Worm (Caenorhabditis elegans) whole organism, young adult: ENCODE results near the gene zfp-3.

Experiments used
- B0035.1 ChIP-seq: sonication (generic microtip); optimal IDR thresholded peaks from 2 replicates; lab custom pipeline; 2016; ENCODE audit warnings: missing genetic modification characterization, mild to moderate bottlenecking, missing compliant biosample characterization, missing genotype, missing genetic modification reagents
- C06A6.2 ChIP-seq: fragments of 200-800 bp; sonication (Bioruptor generic); conservative IDR thresholded peaks from 2 replicates; pipeline ENCODE4 v1.3.6; 2022; ENCODE audit warnings: missing genetic modification characterization, missing compliant biosample characterization
- F22D6.2 ChIP-seq: sonication (generic microtip); optimal IDR thresholded peaks from 2 replicates; lab custom pipeline; 2016; ENCODE audit warnings: mild to moderate bottlenecking, missing genetic modification characterization, missing compliant biosample characterization
- F33H1.4 ChIP-seq: fragments of 200-800 bp; sonication (Bioruptor generic); IDR thresholded peaks from 2 replicates; pipeline ENCODE4 v1.3.6; 2022; ENCODE audit warnings: missing genetic modification reagents, missing genetic modification characterization, missing compliant biosample characterization
- F37B4.10 ChIP-seq: fragments of 200-800 bp; sonication (Bioruptor generic); IDR thresholded peaks from 2 replicates; pipeline ENCODE4 v1.3.6; 2022; ENCODE audit warnings: missing genetic modification characterization, missing compliant biosample characterization
- F39B2.1 ChIP-seq: fragments of 200-800 bp; sonication (Bioruptor generic); IDR thresholded peaks from 2 replicates; pipeline ENCODE4 v1.3.6; 2022; ENCODE audit warnings: missing genetic modification reagents, missing genetic modification characterization, missing compliant biosample characterization
- F52B5.7 ChIP-seq: sonication (generic microtip); optimal IDR thresholded peaks from 2 replicates; lab custom pipeline; 2016; ENCODE audit warnings: mild to moderate bottlenecking, missing genetic modification characterization, missing compliant biosample characterization
- K11D2.4 ChIP-seq: fragments of 200-800 bp; sonication (Bioruptor generic); IDR thresholded peaks from 2 replicates; pipeline ENCODE4 v1.3.6; 2022; ENCODE audit warnings: missing genetic modification reagents, missing genetic modification characterization, missing compliant biosample characterization
- K12H6.12 ChIP-seq: fragments of 200-800 bp; sonication (Bioruptor generic); optimal IDR thresholded peaks from 2 replicates; lab custom pipeline; 2018; ENCODE audit warnings: mild to moderate bottlenecking, missing genetic modification characterization, missing compliant biosample characterization
- ama-1 ChIP-seq, 3 experiments: fragments of 150-350 bp in 1 of 3; sonication (generic microtip) in 2 of 3; optimal IDR thresholded peaks; 2 replicates each; lab custom pipeline; 2014 to 2018; ENCODE audit warnings: missing biosample characterization in 2 of 3, missing genetic modification characterization in 2 of 3, missing genetic modification reagents in 2 of 3
- aptf-2 ChIP-seq: fragments of 200-800 bp; sonication (Bioruptor generic); conservative IDR thresholded peaks from 2 replicates; pipeline ENCODE4 v1.3.6; 2022; ENCODE audit warnings: missing genetic modification reagents, missing genetic modification characterization, missing compliant biosample characterization
- atf-7 ChIP-seq: sonication (generic microtip); optimal IDR thresholded peaks from 2 replicates; lab custom pipeline; 2017; ENCODE audit warnings: mild to moderate bottlenecking, missing genetic modification characterization, missing compliant biosample characterization
- attf-6 ChIP-seq: fragments of 200-800 bp; sonication (Bioruptor generic); IDR thresholded peaks from 2 replicates; pipeline ENCODE4 v1.3.6; 2022; ENCODE audit warnings: missing genetic modification reagents, missing genetic modification characterization, missing compliant biosample characterization
- cebp-1 ChIP-seq, 2 experiments: fragments of 200-800 bp in 1 of 2; sonication (Bioruptor generic) in 1 of 2; sonication (generic microtip) in 1 of 2; IDR thresholded peaks in 1 of 2; optimal IDR thresholded peaks in 1 of 2; 2 replicates each; pipeline versions ENCODE4 v1.3.6 to Lab custom; 2017 to 2022; ENCODE audit warnings: missing compliant biosample characterization in 2 of 2, missing genetic modification characterization in 2 of 2, mild to moderate bottlenecking in 1 of 2, missing genetic modification reagents in 1 of 2, moderate library complexity in 1 of 2
- ceh-58 ChIP-seq: fragments of 200-800 bp; sonication (Bioruptor generic); IDR thresholded peaks from 2 replicates; pipeline ENCODE4 v1.3.6; 2022; ENCODE audit warnings: missing genetic modification characterization, missing compliant biosample characterization
- ceh-91 ChIP-seq: fragments of 200-800 bp; sonication (Bioruptor generic); IDR thresholded peaks from 2 replicates; pipeline ENCODE4 v1.3.6; 2022; ENCODE audit warnings: missing genetic modification reagents, missing genetic modification characterization, missing compliant biosample characterization
- dpff-1 ChIP-seq: sonication (generic microtip); optimal IDR thresholded peaks from 2 replicates; lab custom pipeline; 2017; ENCODE audit warnings: mild to moderate bottlenecking, missing genetic modification characterization, missing compliant biosample characterization
- efl-1 ChIP-seq: fragments of 150-350 bp; optimal IDR thresholded peaks from 2 replicates; lab custom pipeline; 2014; ENCODE audit warnings: missing biosample characterization, missing genetic modification reagents, missing genetic modification characterization
- egl-18 ChIP-seq: fragments of 200-800 bp; sonication (Bioruptor generic); IDR thresholded peaks from 2 replicates; pipeline ENCODE4 v1.3.6; 2022; ENCODE audit warnings: missing genetic modification reagents, missing genetic modification characterization, missing compliant biosample characterization
- egrh-3 ChIP-seq: fragments of 200-800 bp; sonication (Bioruptor generic); IDR thresholded peaks from 2 replicates; pipeline ENCODE4 v1.3.6; 2022; ENCODE audit warnings: missing genetic modification reagents, missing genetic modification characterization, missing compliant biosample characterization
- hlh-12 ChIP-seq: sonication (generic microtip); optimal IDR thresholded peaks from 2 replicates; lab custom pipeline; 2016; ENCODE audit warnings: missing genetic modification characterization, missing compliant biosample characterization
- hmg-1.2 ChIP-seq: fragments of 200-800 bp; sonication (Bioruptor generic); IDR thresholded peaks from 2 replicates; pipeline ENCODE4 v1.3.6; 2022; ENCODE audit warnings: missing genetic modification reagents, missing genetic modification characterization, missing compliant biosample characterization
- hmg-20 ChIP-seq: fragments of 200-800 bp; sonication (Bioruptor generic); IDR thresholded peaks from 2 replicates; pipeline ENCODE4 v1.3.6; 2022; ENCODE audit warnings: missing genetic modification reagents, missing genetic modification characterization, missing compliant biosample characterization
- hrde-1 ChIP-seq: sonication (generic microtip); optimal IDR thresholded peaks from 2 replicates; lab custom pipeline; 2016; ENCODE audit warnings: missing genetic modification characterization, mild to moderate bottlenecking, missing compliant biosample characterization, moderate library complexity, missing genotype, missing genetic modification reagents, borderline replicate concordance
- lin-35 ChIP-seq, 3 experiments: fragments of 150-350 bp in 2 of 3; sonication (generic microtip) in 1 of 3; optimal IDR thresholded peaks; 2 replicates each; lab custom pipeline; 2014 to 2018; ENCODE audit warnings: missing biosample characterization in 3 of 3, missing genetic modification characterization in 3 of 3, missing genetic modification reagents in 3 of 3
- lin-54 ChIP-seq: fragments of 200-800 bp; sonication (Bioruptor generic); optimal IDR thresholded peaks from 2 replicates; lab custom pipeline; 2018; ENCODE audit warnings: mild to moderate bottlenecking, missing genetic modification characterization, missing compliant biosample characterization
- lsl-1 ChIP-seq: fragments of 200-800 bp; sonication (Bioruptor generic); optimal IDR thresholded peaks from 2 replicates; lab custom pipeline; 2018; ENCODE audit warnings: mild to moderate bottlenecking, missing genetic modification characterization, moderate library complexity, missing compliant biosample characterization
- madf-3 ChIP-seq: fragments of 200-800 bp; sonication (Bioruptor generic); IDR thresholded peaks from 2 replicates; pipeline ENCODE4 v1.3.6; 2022; ENCODE audit warnings: missing genetic modification reagents, missing genetic modification characterization, missing compliant biosample characterization
- nfya-2 ChIP-seq: fragments of 200-800 bp; sonication (Bioruptor generic); IDR thresholded peaks from 2 replicates; pipeline ENCODE4 v1.3.6; 2022; ENCODE audit warnings: missing genetic modification reagents, missing genetic modification characterization, missing compliant biosample characterization
- nhr-120 ChIP-seq: fragments of 200-800 bp; sonication (Bioruptor generic); IDR thresholded peaks from 2 replicates; pipeline ENCODE4 v1.3.6; 2022; ENCODE audit warnings: missing genetic modification characterization, missing compliant biosample characterization
- nhr-179 ChIP-seq: sonication (generic microtip); optimal IDR thresholded peaks from 2 replicates; lab custom pipeline; 2016; ENCODE audit warnings: mild to moderate bottlenecking, missing genetic modification characterization, missing compliant biosample characterization
- nhr-90 ChIP-seq: sonication (generic microtip); optimal IDR thresholded peaks from 2 replicates; lab custom pipeline; 2016; ENCODE audit warnings: missing genotype, mild to moderate bottlenecking, missing genetic modification characterization, missing compliant biosample characterization
- pha-4 ChIP-seq: fragments of 150-350 bp; sonication (generic microtip); optimal IDR thresholded peaks from 2 replicates; lab custom pipeline; 2014; ENCODE audit warnings: missing biosample characterization, missing genetic modification reagents, missing genetic modification characterization
- rec-8 ChIP-seq, 2 experiments: sonication (generic microtip); optimal IDR thresholded peaks; 2 replicates each; lab custom pipeline; 2016; ENCODE audit warnings: mild to moderate bottlenecking in 2 of 2, missing genetic modification characterization in 2 of 2, missing genetic modification reagents in 2 of 2, missing genotype in 2 of 2, missing biosample characterization in 1 of 2, missing compliant biosample characterization in 1 of 2, moderate library complexity in 1 of 2
- repo-1 ChIP-seq: sonication (generic microtip); optimal IDR thresholded peaks from 2 replicates; lab custom pipeline; 2017; ENCODE audit warnings: mild to moderate bottlenecking, missing genetic modification characterization, missing compliant biosample characterization
- rpc-1 ChIP-seq, 2 experiments: fragments of 150-350 bp in 1 of 2; sonication (generic microtip) in 1 of 2; optimal IDR thresholded peaks; 2 replicates each; lab custom pipeline; 2014 to 2018; ENCODE audit warnings: missing biosample characterization in 1 of 2, missing genetic modification characterization in 1 of 2, missing genetic modification reagents in 1 of 2, missing genotype in 1 of 2
- sdz-38 ChIP-seq: sonication (generic microtip); optimal IDR thresholded peaks from 2 replicates; lab custom pipeline; 2016; ENCODE audit warnings: missing genotype, missing genetic modification characterization, missing compliant biosample characterization
- sea-2 ChIP-seq: fragments of 200-800 bp; sonication (Bioruptor generic); IDR thresholded peaks from 2 replicates; pipeline ENCODE4 v1.3.6; 2022; ENCODE audit warnings: missing genetic modification characterization, missing compliant biosample characterization
- snpc-1.3 ChIP-seq: sonication (generic microtip); optimal IDR thresholded peaks from 2 replicates; lab custom pipeline; 2017; ENCODE audit warnings: missing genetic modification characterization, mild to moderate bottlenecking, missing compliant biosample characterization, antibody characterized with exemption, moderate library complexity, missing genotype, missing genetic modification reagents; ENCODE audit not compliant: insufficient read depth
- snpc-3.4 ChIP-seq: sonication (generic microtip); optimal IDR thresholded peaks from 2 replicates; lab custom pipeline; 2017; ENCODE audit warnings: missing genetic modification characterization, mild to moderate bottlenecking, missing compliant biosample characterization, antibody characterized with exemption, moderate library complexity, missing genotype, missing genetic modification reagents
- tbp1 ChIP-seq: fragments of 200-800 bp; sonication (Bioruptor generic); optimal IDR thresholded peaks from 2 replicates; lab custom pipeline; 2018; ENCODE audit warnings: mild to moderate bottlenecking, missing genetic modification characterization, missing compliant biosample characterization
- unc-130 ChIP-seq: sonication (generic microtip); optimal IDR thresholded peaks from 2 replicates; lab custom pipeline; 2016; ENCODE audit warnings: missing genetic modification reagents, missing genetic modification characterization, missing compliant biosample characterization
- zfh-2 ChIP-seq: fragments of 200-800 bp; sonication (Bioruptor generic); conservative IDR thresholded peaks from 2 replicates; pipeline ENCODE4 v1.3.6; 2022; ENCODE audit warnings: missing genetic modification reagents, missing genetic modification characterization, missing compliant biosample characterization
- zim-3 ChIP-seq: sonication (generic microtip); optimal IDR thresholded peaks from 2 replicates; lab custom pipeline; 2017; ENCODE audit warnings: mild to moderate bottlenecking, missing genetic modification characterization, moderate library complexity, missing compliant biosample characterization
- ztf-22 ChIP-seq: fragments of 200-800 bp; sonication (Bioruptor generic); optimal IDR thresholded peaks from 2 replicates; lab custom pipeline; 2018; ENCODE audit warnings: mild to moderate bottlenecking, missing genetic modification characterization, moderate library complexity, missing compliant biosample characterization
- ztf-25 ChIP-seq: fragments of 200-800 bp; sonication (Bioruptor generic); IDR thresholded peaks from 2 replicates; pipeline ENCODE4 v1.3.6; 2022; ENCODE audit warnings: missing genetic modification reagents, missing genetic modification characterization, missing compliant biosample characterization
- ztf-28 ChIP-seq: fragments of 200-800 bp; sonication (Bioruptor generic); IDR thresholded peaks from 2 replicates; pipeline ENCODE4 v1.3.6; 2022; ENCODE audit warnings: missing genetic modification reagents, missing genetic modification characterization, missing compliant biosample characterization

Gene zfp-3

DNA sequence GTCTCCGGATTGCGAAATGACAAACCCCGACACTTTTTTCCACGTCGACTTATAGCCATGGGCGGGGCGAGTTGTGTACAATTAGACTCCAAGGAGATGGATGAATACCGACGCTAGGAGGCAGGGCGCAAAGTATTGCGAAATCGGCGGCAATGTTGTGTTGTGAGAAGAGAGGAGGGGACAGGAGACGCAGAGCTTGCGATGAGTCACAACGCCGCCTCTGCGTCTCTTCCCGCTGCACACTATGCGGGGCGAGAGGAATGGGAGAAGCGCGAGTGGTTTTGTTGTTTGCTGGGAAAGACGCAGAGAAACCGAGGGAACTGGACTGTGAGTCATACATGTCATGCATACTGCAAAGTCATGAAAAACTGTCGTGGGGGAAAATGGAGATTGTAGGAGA is 7.9 kb upstream of the zfp-3 start (continued):
- no peak for TF ChIP-seq aptf-2
- peak; percentile 87 for TF ChIP-seq K11D2.4 (GFP tag; lab: Robert Waterston, UW)
- no peak for TF ChIP-seq sdz-38 (tag; lab: Kevin White, UChicago)
- no peak for TF ChIP-seq ama-1 (optimal IDR thresholded peaks at IDR 0.05; lab: Kevin White, UChicago)
- no peak for TF ChIP-seq ama-1 (GFP tag; optimal IDR thresholded peaks at IDR 0.05; lab: Kevin White, UChicago)
- TF ChIP-seq attf-6 (GFP tag; lab: Robert Waterston, UW): no peak
- TF ChIP-seq ztf-22 (GFP tag; lab: Kevin White, UChicago): peak; percentile 72
- TF ChIP-seq egrh-3 (GFP tag; lab: Robert Waterston, UW): peak; percentile 77
- no peak for TF ChIP-seq zim-3
- no peak for TF ChIP-seq nhr-120
- no peak for TF ChIP-seq ztf-25 (GFP tag; lab: Robert Waterston, UW)
- TF ChIP-seq snpc-3.4: no peak
- TF ChIP-seq nhr-90 (tag; lab: Kevin White, UChicago): peak; percentile 83
- TF ChIP-seq C06A6.2 (GFP tag; lab: Robert Waterston, UW): peak; percentile 81
- no peak for TF ChIP-seq hrde-1
- TF ChIP-seq pha-4: peak; percentile 55
- no peak for TF ChIP-seq efl-1 (GFP tag; lab: Kevin White, UChicago)
- peak; percentile 60 for TF ChIP-seq tbp1 (GFP tag; lab: Kevin White, UChicago)
- no peak for TF ChIP-seq unc-130 (GFP tag; lab: Kevin White, UChicago)
- TF ChIP-seq lin-35 (GFP tag; optimal IDR thresholded peaks at IDR 0.05; lab: Kevin White, UChicago): peak in 1 of 3 experiments; percentile 69
- TF ChIP-seq F22D6.2 (tag; lab: Kevin White, UChicago): peak; percentile 42
- TF ChIP-seq ceh-58 (GFP tag; lab: Robert Waterston, UW): no peak
- TF ChIP-seq dpff-1: no peak
- TF ChIP-seq lsl-1 (GFP tag; lab: Kevin White, UChicago): no peak
- TF ChIP-seq B0035.1 (tag; lab: Kevin White, UChicago): peak; percentile 3
- no peak for TF ChIP-seq nfya-2 (GFP tag; lab: Robert Waterston, UW)
- TF ChIP-seq hlh-12: no peak
- TF ChIP-seq hmg-1.2: peak; percentile 92
- peak; percentile 34 for TF ChIP-seq lin-54 (GFP tag; lab: Kevin White, UChicago)
- TF ChIP-seq F52B5.7 (tag; lab: Kevin White, UChicago): peak; percentile 67
- TF ChIP-seq madf-3 (GFP tag; lab: Robert Waterston, UW): 0 out of 2 replicates have a peak, but pooled peaks have one; percentile 40
- no peak for TF ChIP-seq nhr-179 (tag; lab: Kevin White, UChicago)
- TF ChIP-seq F39B2.1: no peak
- TF ChIP-seq repo-1 (tag; lab: Kevin White, UChicago): peak; percentile 49
- TF ChIP-seq ztf-28 (GFP tag; lab: Robert Waterston, UW): no peak
- TF ChIP-seq snpc-1.3 (tag; lab: Kevin White, UChicago): no peak
- peak; percentile 100 for TF ChIP-seq cebp-1 (GFP tag; IDR thresholded peaks at IDR 0.05; lab: Robert Waterston, UW)
- TF ChIP-seq cebp-1 (tag; optimal IDR thresholded peaks at IDR 0.05; lab: Kevin White, UChicago): no peak
- TF ChIP-seq K12H6.12: peak; percentile 93
- peak; percentile 86 for TF ChIP-seq atf-7
- TF ChIP-seq rec-8 (tag; optimal IDR thresholded peaks at IDR 0.05; lab: Kevin White, UChicago): no peak
- TF ChIP-seq ceh-91: 0 out of 2 replicates have a peak, but pooled peaks have one; percentile 13
- no peak for TF ChIP-seq hmg-20 (GFP tag; lab: Robert Waterston, UW)
- TF ChIP-seq rpc-1 (optimal IDR thresholded peaks at IDR 0.05; lab: Kevin White, UChicago): no peak
- TF ChIP-seq rpc-1 (tag; optimal IDR thresholded peaks at IDR 0.05; lab: Kevin White, UChicago): no peak
- no peak for TF ChIP-seq sea-2 (GFP tag; lab: Robert Waterston, UW)
- TF ChIP-seq F37B4.10 (GFP tag; lab: Robert Waterston, UW): 0 out of 2 replicates have a peak, but pooled peaks have one; percentile 48
- TF ChIP-seq egl-18 (GFP tag; lab: Robert Waterston, UW): no peak
- peak; percentile 100 for TF ChIP-seq zfh-2
- TF ChIP-seq F33H1.4 (GFP tag; lab: Robert Waterston, UW): 0 out of 2 replicates have a peak, but pooled peaks have one; percentile 12
